Worm (Caenorhabditis elegans): ENCODE measurements around the gene folt-3.

- no peak for TF ChIP-seq hlh-30 (tag; optimal IDR thresholded peaks at IDR 0.05; ENCODE audit: insufficient read depth)
- TF ChIP-seq lin-13 (GFP tag; optimal IDR thresholded peaks at IDR 0.05), result no peak
- no peak for TF ChIP-seq F37D6.2 (tag; optimal IDR thresholded peaks at IDR 0.05)
- TF ChIP-seq ztf-11 (tag; optimal IDR thresholded peaks at IDR 0.05), result no peak
- no peak for TF ChIP-seq Y5F2A.4 (GFP tag; optimal IDR thresholded peaks at IDR 0.05)
- no peak for TF ChIP-seq ceh-82 (tag; optimal IDR thresholded peaks at IDR 0.05)
- TF ChIP-seq spr-3 (GFP tag; optimal IDR thresholded peaks at IDR 0.05), result no peak
- no peak for TF ChIP-seq F49E8.2 (tag; optimal IDR thresholded peaks at IDR 0.05; ENCODE audit: borderline replicate concordance)
- TF ChIP-seq skn-1 (tag; optimal IDR thresholded peaks at IDR 0.05), result no peak
- TF ChIP-seq lin-29 (GFP tag; IDR thresholded peaks at IDR 0.05), result no peak
Measured at ce11 chrV:7626550-7626949, 17.0 kb upstream of the folt-3 start, which contains the start of gene F07C4.6.

Data from whole organism, L4 larva.